Worm (Caenorhabditis elegans) whole organism, young adult: ENCODE data around the gene C16C8.26.

Source experiments
- ama-1 ChIP-seq, 3 experiments: fragments of 150-350 bp in 1 of 3; sonication (generic microtip) in 2 of 3; optimal IDR thresholded peaks; 2 replicates each; lab custom pipeline; 2014 to 2018; ENCODE audit warnings: missing biosample characterization in 2 of 3, missing genetic modification characterization in 2 of 3, missing genetic modification reagents in 2 of 3
- let-607 ChIP-seq, 2 experiments: fragments of 200-800 bp in 1 of 2; sonication (Bioruptor generic) in 1 of 2; sonication (generic microtip) in 1 of 2; optimal IDR thresholded peaks; 2 replicates each; lab custom pipeline; 2016 to 2018; ENCODE audit warnings: mild to moderate bottlenecking in 2 of 2, missing compliant biosample characterization in 2 of 2, missing genetic modification characterization in 2 of 2, moderate library complexity in 2 of 2, missing genotype in 1 of 2
- lin-54 ChIP-seq: fragments of 200-800 bp; sonication (Bioruptor generic); optimal IDR thresholded peaks from 2 replicates; lab custom pipeline; 2018; ENCODE audit warnings: mild to moderate bottlenecking, missing genetic modification characterization, missing compliant biosample characterization
- pbrm-1 ChIP-seq: fragments of 200-800 bp; sonication (Bioruptor generic); IDR thresholded peaks from 2 replicates; pipeline ENCODE4 v1.3.6; 2022; ENCODE audit warnings: missing genetic modification reagents, missing genetic modification characterization, missing compliant biosample characterization
- snpc-4 ChIP-seq, 5 experiments: fragments of 150-350 bp in 1 of 5; sonication (generic microtip) in 4 of 5; optimal IDR thresholded peaks; 2 replicates each; lab custom pipeline; 2014 to 2018; ENCODE audit warnings: missing genetic modification characterization in 5 of 5, missing biosample characterization in 3 of 5, antibody characterized with exemption in 2 of 5, mild to moderate bottlenecking in 2 of 5, missing compliant biosample characterization in 2 of 5, missing genotype in 2 of 5, moderate library complexity in 2 of 5, missing genetic modification reagents in 1 of 5

- TF ChIP-seq snpc-4 (GFP tag; optimal IDR thresholded peaks at IDR 0.05; lab: Kevin White, UChicago) (no peak), snpc-4 (tag; optimal IDR thresholded peaks at IDR 0.05; lab: Kevin White, UChicago) (no peak), pbrm-1 (GFP tag; lab: Robert Waterston, UW) (no peak), ama-1 (optimal IDR thresholded peaks at IDR 0.05; lab: Kevin White, UChicago) (no peak), ama-1 (GFP tag; optimal IDR thresholded peaks at IDR 0.05; lab: Kevin White, UChicago) (no peak), let-607 (tag; optimal IDR thresholded peaks at IDR 0.05; lab: Kevin White, UChicago) (no peak), lin-54 (GFP tag; lab: Kevin White, UChicago) (no peak)
These were observed 23.5 kb upstream of the C16C8.26 start, which contains the start of gene Y49F6B.8 for ce11 chrII:3481584-3481983.
